Worm (Caenorhabditis elegans) whole organism, L2 larva: ENCODE results near the gene coa-1.

Experiments
- C34F6.9 ChIP-seq: fragments of 150-350 bp; optimal IDR thresholded peaks from 2 replicates; lab custom pipeline; 2014; ENCODE audit warnings: missing biosample characterization, missing genetic modification characterization
- F13H6.1 ChIP-seq: sonication (generic microtip); optimal IDR thresholded peaks from 2 replicates; lab custom pipeline; 2016; ENCODE audit warnings: missing genetic modification characterization, missing compliant biosample characterization
- Y55F3AM.14 ChIP-seq: fragments of 200-800 bp; sonication (Bioruptor generic); optimal IDR thresholded peaks from 2 replicates; lab custom pipeline; 2018; ENCODE audit warnings: mild to moderate bottlenecking, missing genetic modification characterization, missing compliant biosample characterization
- ZK546.5 ChIP-seq: sonication (generic microtip); optimal IDR thresholded peaks from 2 replicates; lab custom pipeline; 2017; ENCODE audit warnings: missing biosample characterization, missing genetic modification characterization
- aly-2 ChIP-seq: fragments of 150-350 bp; optimal IDR thresholded peaks from 2 replicates; lab custom pipeline; 2014; ENCODE audit warnings: missing biosample characterization, missing genetic modification characterization
- ama-1 ChIP-seq: fragments of 150-350 bp; optimal IDR thresholded peaks from 2 replicates; lab custom pipeline; 2018; ENCODE audit warnings: inconsistent platforms
- blmp-1 ChIP-seq: sonication (generic microtip); optimal IDR thresholded peaks from 2 replicates; lab custom pipeline; 2017; ENCODE audit warnings: missing genetic modification characterization, mild to moderate bottlenecking, missing compliant biosample characterization, antibody characterized with exemption, moderate library complexity; ENCODE audit not compliant: insufficient read depth
- ceh-16 ChIP-seq: fragments of 150-350 bp; optimal IDR thresholded peaks from 2 replicates; lab custom pipeline; 2014; ENCODE audit warnings: missing biosample characterization, missing genetic modification characterization
- ceh-82 ChIP-seq: fragments of 150-350 bp; optimal IDR thresholded peaks from 2 replicates; lab custom pipeline; 2014; ENCODE audit warnings: missing biosample characterization, missing genetic modification characterization
- dmd-4 ChIP-seq: sonication (generic microtip); optimal IDR thresholded peaks from 2 replicates; lab custom pipeline; 2017; ENCODE audit warnings: missing biosample characterization, missing genetic modification characterization
- egl-27 ChIP-seq: sonication (generic microtip); optimal IDR thresholded peaks from 3 replicates; lab custom pipeline; 2017; ENCODE audit warnings: missing biosample characterization, missing genetic modification reagents, missing genetic modification characterization
- elt-3 ChIP-seq: sonication (generic microtip); optimal IDR thresholded peaks from 2 replicates; lab custom pipeline; 2017; ENCODE audit warnings: missing biosample characterization, missing genetic modification characterization
- fos-1 ChIP-seq: fragments of 150-350 bp; optimal IDR thresholded peaks from 2 replicates; lab custom pipeline; 2014; ENCODE audit warnings: missing biosample characterization, missing genetic modification characterization
- gmeb-1 ChIP-seq: fragments of 150-350 bp; optimal IDR thresholded peaks from 2 replicates; lab custom pipeline; 2014; ENCODE audit warnings: missing biosample characterization, missing genetic modification characterization
- lin-11 ChIP-seq: fragments of 150-350 bp; sonication (generic microtip); optimal IDR thresholded peaks from 2 replicates; lab custom pipeline; 2014; ENCODE audit warnings: missing biosample characterization, missing genetic modification characterization, inconsistent platforms, mixed read lengths
- lin-13 ChIP-seq: fragments of 150-350 bp; optimal IDR thresholded peaks from 2 replicates; lab custom pipeline; 2014; ENCODE audit warnings: missing biosample characterization, missing genetic modification reagents, missing genetic modification characterization
- lin-39 ChIP-seq: fragments of 150-350 bp; optimal IDR thresholded peaks from 2 replicates; lab custom pipeline; 2014; ENCODE audit warnings: missing biosample characterization, missing genetic modification reagents, missing genetic modification characterization
- mab-5 ChIP-seq: fragments of 150-350 bp; optimal IDR thresholded peaks from 2 replicates; lab custom pipeline; 2014; ENCODE audit warnings: missing biosample characterization, missing genetic modification characterization
- mbf-1 ChIP-seq: sonication (generic microtip); optimal IDR thresholded peaks from 2 replicates; lab custom pipeline; 2017; ENCODE audit warnings: missing biosample characterization, missing genetic modification characterization
- mdl-1 ChIP-seq, 2 experiments: fragments of 150-350 bp in 1 of 2; sonication (generic microtip) in 1 of 2; optimal IDR thresholded peaks; 2 replicates each; lab custom pipeline; 2017; ENCODE audit warnings: missing biosample characterization in 2 of 2, missing genetic modification characterization in 2 of 2
- nhr-10 ChIP-seq: sonication (generic microtip); optimal IDR thresholded peaks from 2 replicates; lab custom pipeline; 2017; ENCODE audit warnings: missing biosample characterization, missing genetic modification characterization
- nhr-11 ChIP-seq: fragments of 150-350 bp; optimal IDR thresholded peaks from 2 replicates; lab custom pipeline; 2014; ENCODE audit warnings: missing biosample characterization, missing genetic modification characterization
- nhr-12 ChIP-seq: fragments of 150-350 bp; optimal IDR thresholded peaks from 2 replicates; lab custom pipeline; 2014; ENCODE audit warnings: missing biosample characterization, missing genetic modification characterization
- nhr-129 ChIP-seq: fragments of 150-350 bp; optimal IDR thresholded peaks from 2 replicates; lab custom pipeline; 2014; ENCODE audit warnings: missing biosample characterization, missing genetic modification characterization
- nhr-21 ChIP-seq: fragments of 150-350 bp; optimal IDR thresholded peaks from 2 replicates; lab custom pipeline; 2014; ENCODE audit warnings: missing biosample characterization, missing genetic modification characterization
- nhr-237 ChIP-seq: fragments of 150-350 bp; optimal IDR thresholded peaks from 2 replicates; lab custom pipeline; 2014; ENCODE audit warnings: missing biosample characterization, missing genetic modification characterization
- nhr-25 ChIP-seq: fragments of 150-350 bp; sonication (generic microtip); optimal IDR thresholded peaks from 3 replicates; lab custom pipeline; 2014; ENCODE audit warnings: missing biosample characterization, missing genetic modification characterization
- nhr-6 ChIP-seq: fragments of 150-350 bp; optimal IDR thresholded peaks from 2 replicates; lab custom pipeline; 2014; ENCODE audit warnings: missing biosample characterization, missing genetic modification characterization
- peb-1 ChIP-seq: fragments of 150-350 bp; optimal IDR thresholded peaks from 2 replicates; lab custom pipeline; 2014; ENCODE audit warnings: missing biosample characterization, missing genetic modification characterization
- sem-4 ChIP-seq: fragments of 150-350 bp; optimal IDR thresholded peaks from 2 replicates; lab custom pipeline; 2014; ENCODE audit warnings: missing biosample characterization, missing genetic modification reagents, missing genetic modification characterization
- skn-1 ChIP-seq: sonication (generic microtip); optimal IDR thresholded peaks from 2 replicates; lab custom pipeline; 2017; ENCODE audit warnings: missing biosample characterization, missing genetic modification characterization
- sma-9 ChIP-seq, 2 experiments: fragments of 150-350 bp in 1 of 2; sonication (generic microtip) in 1 of 2; optimal IDR thresholded peaks; 2 replicates each; lab custom pipeline; 2014 to 2016; ENCODE audit warnings: missing genetic modification characterization in 2 of 2, mild to moderate bottlenecking in 1 of 2, missing biosample characterization in 1 of 2, missing compliant biosample characterization in 1 of 2, missing genetic modification reagents in 1 of 2, moderate library complexity in 1 of 2
- snpc-4 ChIP-seq: fragments of 150-350 bp; optimal IDR thresholded peaks from 2 replicates; lab custom pipeline; 2014; ENCODE audit warnings: missing biosample characterization, missing genetic modification characterization
- unc-39 ChIP-seq: fragments of 150-350 bp; optimal IDR thresholded peaks from 2 replicates; lab custom pipeline; 2014; ENCODE audit warnings: missing biosample characterization, missing genetic modification characterization
- unc-55 ChIP-seq: fragments of 150-350 bp; sonication (generic microtip); optimal IDR thresholded peaks from 3 replicates; lab custom pipeline; 2014; ENCODE audit warnings: missing biosample characterization, missing genetic modification reagents, missing genetic modification characterization
- unc-62 ChIP-seq: fragments of 150-350 bp; optimal IDR thresholded peaks from 2 replicates; lab custom pipeline; 2014; ENCODE audit warnings: missing biosample characterization, missing genetic modification reagents, missing genetic modification characterization
- zag-1 ChIP-seq: fragments of 150-350 bp; optimal IDR thresholded peaks from 2 replicates; lab custom pipeline; 2014; ENCODE audit warnings: missing biosample characterization, missing genetic modification characterization
- ztf-1 ChIP-seq: fragments of 200-800 bp; sonication (Bioruptor generic); conservative IDR thresholded peaks from 2 replicates; pipeline ENCODE4 v1.3.6; 2022; ENCODE audit warnings: missing genetic modification characterization, missing compliant biosample characterization
- ztf-11 ChIP-seq: sonication (generic microtip); optimal IDR thresholded peaks from 2 replicates; lab custom pipeline; 2017; ENCODE audit warnings: missing biosample characterization, missing genetic modification characterization
- ztf-4 ChIP-seq: fragments of 150-350 bp; optimal IDR thresholded peaks from 2 replicates; lab custom pipeline; 2014; ENCODE audit warnings: missing biosample characterization, missing genetic modification characterization

The coa-1 gene

DNA sequence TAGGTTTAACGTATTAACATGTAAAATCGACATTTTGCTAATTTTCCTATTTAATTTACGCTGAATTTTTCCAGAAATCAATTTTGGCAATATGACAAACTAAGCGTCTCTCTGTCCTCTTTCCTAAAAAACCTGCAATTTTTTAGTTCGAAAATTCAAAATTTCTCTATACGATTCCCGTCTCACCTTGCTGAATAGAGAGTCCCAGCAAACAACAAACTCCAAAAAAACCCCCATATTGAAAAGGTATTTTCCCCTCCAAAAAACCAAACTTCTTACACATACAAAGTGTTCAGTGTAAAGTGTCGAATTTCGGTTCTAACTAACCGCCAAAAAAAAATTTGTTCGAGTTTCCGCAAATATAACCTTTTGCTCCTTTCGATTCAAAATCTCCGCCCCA, 20.9 kb upstream of the coa-1 start, which contains the start of gene pnc-1:
TSS of gene pnc-1 (plus strand) at position 301 of the 400 bp plus-strand sequence.
- TF ChIP-seq ama-1 (lab: Kevin White, UChicago) (no peak), mdl-1 (tag; optimal IDR thresholded peaks at IDR 0.05; lab: Kevin White, UChicago) (no peak), ztf-1 (GFP tag; lab: Robert Waterston, UW) (no peak), ztf-11 (tag; lab: Kevin White, UChicago) (no peak), ceh-82 (no peak), egl-27 (tag; lab: Kevin White, UChicago) (no peak), nhr-237 (tag; lab: Kevin White, UChicago) (no peak), unc-62 (no peak)

DNA sequence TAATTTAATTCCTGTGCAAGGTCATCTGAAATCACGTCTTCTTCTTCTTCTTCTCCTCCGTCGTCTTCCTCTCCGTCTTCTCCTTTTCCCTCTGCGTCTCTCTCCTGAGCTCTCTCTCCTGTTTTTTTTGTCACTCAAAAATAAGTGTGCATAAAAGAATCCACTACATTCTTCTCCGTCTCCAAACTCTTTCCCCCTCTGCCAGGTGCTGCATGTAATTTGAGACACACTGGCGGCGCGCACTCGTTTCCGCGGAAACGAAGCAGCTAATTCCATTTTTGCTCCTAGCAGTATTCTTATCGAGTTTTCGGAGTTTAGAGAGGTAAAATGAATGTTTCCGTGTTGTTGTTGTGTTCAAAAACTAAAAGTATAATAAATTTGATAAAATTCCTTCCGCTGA, 19.0 kb upstream of the coa-1 start:
- TF ChIP-seq gmeb-1 (tag; lab: Kevin White, UChicago) = no peak
- TF ChIP-seq nhr-6 (tag; lab: Kevin White, UChicago) = no peak
- TF ChIP-seq egl-27 (tag; lab: Kevin White, UChicago) = no peak
- no peak for TF ChIP-seq peb-1 (tag; lab: Kevin White, UChicago)
- TF ChIP-seq unc-55 = peak; percentile 11
- no peak for TF ChIP-seq unc-62
- TF ChIP-seq ztf-11 (tag; lab: Kevin White, UChicago) = no peak
- no peak for TF ChIP-seq blmp-1 (tag; lab: Kevin White, UChicago)
- peak; percentile 19 for TF ChIP-seq C34F6.9
- TF ChIP-seq nhr-25 (tag; lab: Kevin White, UChicago) = no peak
- no peak for TF ChIP-seq unc-39 (tag; lab: Kevin White, UChicago)
- no peak for TF ChIP-seq nhr-129
- TF ChIP-seq, all 48 proteins: peak for 2

DNA sequence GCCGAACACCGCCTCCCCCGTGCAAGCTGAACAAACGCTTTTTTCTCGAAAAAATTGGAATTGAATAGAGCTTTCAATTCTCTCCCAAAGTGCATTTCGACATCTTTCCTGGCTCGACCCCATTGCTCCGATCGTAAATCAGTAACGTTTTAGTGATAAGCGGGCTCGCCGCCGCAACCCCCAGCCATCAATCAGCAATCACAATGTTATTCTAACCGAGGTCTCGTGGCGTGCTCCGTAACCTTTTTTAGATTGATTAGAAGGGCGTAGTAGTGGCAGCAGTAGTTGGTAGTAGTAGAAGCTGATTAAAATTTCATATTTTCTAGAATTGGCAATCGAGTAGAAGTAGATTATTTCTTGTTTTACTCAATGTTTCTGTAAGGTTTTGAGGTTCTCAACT, 17.8 kb upstream of the coa-1 start:
- TF ChIP-seq lin-11 (tag; lab: Kevin White, UChicago) = no peak

DNA sequence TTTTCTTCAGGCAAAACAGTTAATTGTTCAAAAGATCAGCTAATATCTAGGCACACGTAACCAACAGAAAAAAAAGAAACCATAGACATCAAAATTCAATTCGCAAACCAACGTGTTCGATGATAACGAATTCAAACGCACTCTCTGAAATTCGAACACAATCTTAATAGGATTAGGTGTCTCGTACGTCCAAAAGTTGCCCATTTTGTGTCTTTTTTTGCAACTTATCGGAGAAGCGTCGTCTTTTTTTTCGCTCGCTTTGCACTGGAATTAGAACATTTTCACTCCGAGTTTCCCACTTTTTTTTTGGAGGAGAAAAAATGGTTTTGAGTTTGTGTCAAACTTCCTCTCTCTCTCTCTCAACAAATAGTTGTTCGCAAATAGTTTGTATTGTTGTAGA, 16.0 kb upstream of the coa-1 start:
- TF ChIP-seq mdl-1 (tag; optimal IDR thresholded peaks at IDR 0.05; lab: Kevin White, UChicago) = no peak
- TF ChIP-seq mab-5 = no peak
- no peak for TF ChIP-seq elt-3 (tag; lab: Kevin White, UChicago)
- no peak for TF ChIP-seq nhr-237 (tag; lab: Kevin White, UChicago)
- TF ChIP-seq nhr-11 (tag; lab: Kevin White, UChicago) = no peak
- no peak for TF ChIP-seq nhr-129
- no peak for TF ChIP-seq aly-2 (tag; lab: Kevin White, UChicago)
- no peak for TF ChIP-seq F13H6.1 (tag; lab: Kevin White, UChicago)
- TF ChIP-seq nhr-12 (tag; lab: Kevin White, UChicago) = no peak
- no peak for TF ChIP-seq ztf-4
- TF ChIP-seq mbf-1 (tag; lab: Kevin White, UChicago) = no peak
- TF ChIP-seq fos-1 (tag; lab: Kevin White, UChicago) = no peak
- no peak for TF ChIP-seq dmd-4 (tag; lab: Kevin White, UChicago)
- no peak for TF ChIP-seq nhr-25 (tag; lab: Kevin White, UChicago)
- no peak for TF ChIP-seq unc-55
- TF ChIP-seq, all 48 proteins: peak for 0

ce11 chrIV:192046-192445, 13.1 kb upstream of the coa-1 start, which contains the start of gene Y38C1AA.12:
Gene Y38C1AA.12 (plus strand): TSS chrIV:192256.
- peak; percentile 70 for TF ChIP-seq mab-5
- peak; percentile 53 for TF ChIP-seq egl-27 (tag; lab: Kevin White, UChicago)
- no peak for TF ChIP-seq ZK546.5 (tag; lab: Kevin White, UChicago)
- TF ChIP-seq ceh-16 (tag; lab: Kevin White, UChicago) = no peak
- no peak for TF ChIP-seq nhr-12 (tag; lab: Kevin White, UChicago)
- peak; percentile 73 for TF ChIP-seq gmeb-1 (tag; lab: Kevin White, UChicago)
- TF ChIP-seq ama-1 (lab: Kevin White, UChicago) = no peak
- peak; percentile 84 for TF ChIP-seq lin-13 (GFP tag; lab: Kevin White, UChicago)
- TF ChIP-seq nhr-237 (tag; lab: Kevin White, UChicago) = no peak
- TF ChIP-seq sma-9 (GFP tag; optimal IDR thresholded peaks at IDR 0.05; lab: Kevin White, UChicago) = peak; percentile 88
- no peak for TF ChIP-seq sma-9 (tag; optimal IDR thresholded peaks at IDR 0.05; lab: Kevin White, UChicago)
- TF ChIP-seq C34F6.9 = peak; percentile 84
- peak; percentile 13 for TF ChIP-seq nhr-6 (tag; lab: Kevin White, UChicago)
- TF ChIP-seq ceh-82 = peak; percentile 1
- TF ChIP-seq nhr-21 = peak; percentile 54
- TF ChIP-seq unc-39 (tag; lab: Kevin White, UChicago) = no peak
- no peak for TF ChIP-seq mbf-1 (tag; lab: Kevin White, UChicago)
- TF ChIP-seq nhr-25 (tag; lab: Kevin White, UChicago) = peak; percentile 60
- TF ChIP-seq zag-1 = no peak
- TF ChIP-seq snpc-4 = peak; percentile 44
- TF ChIP-seq peb-1 (tag; lab: Kevin White, UChicago) = no peak
- TF ChIP-seq unc-62 = no peak
- no peak for TF ChIP-seq dmd-4 (tag; lab: Kevin White, UChicago)
- peak; percentile 24 for TF ChIP-seq fos-1 (tag; lab: Kevin White, UChicago)
- peak; percentile 55 for TF ChIP-seq lin-11 (tag; lab: Kevin White, UChicago)
- TF ChIP-seq nhr-11 (tag; lab: Kevin White, UChicago) = no peak
- TF ChIP-seq elt-3 (tag; lab: Kevin White, UChicago) = no peak
- TF ChIP-seq mdl-1 (tag; optimal IDR thresholded peaks at IDR 0.05; lab: Kevin White, UChicago) = peak in 1 of 2 experiments; percentile 8
- TF ChIP-seq blmp-1 (tag; lab: Kevin White, UChicago) = peak; percentile 27
- no peak for TF ChIP-seq lin-39 (tag; lab: Kevin White, UChicago)
- TF ChIP-seq nhr-10 (tag; lab: Kevin White, UChicago) = no peak
- no peak for TF ChIP-seq skn-1
- TF ChIP-seq nhr-129 = peak; percentile 28
- peak; percentile 59 for TF ChIP-seq sem-4 (tag; lab: Kevin White, UChicago)
- TF ChIP-seq Y55F3AM.14 = peak; percentile 65
- TF ChIP-seq ztf-1 (GFP tag; lab: Robert Waterston, UW) = no peak
- TF ChIP-seq F13H6.1 (tag; lab: Kevin White, UChicago) = peak; percentile 82
- TF ChIP-seq ztf-4 = no peak
- TF ChIP-seq unc-55 = peak; percentile 84
